Fruit fly (Drosophila melanogaster) S2 (cell line): ENCODE measurements around the gene GlcAT-I.
A peak's percentile ranks its signal among the peaks of the same experiment; 100 is the strongest.

Experiments used
- CG8478 ChIP-seq: fragments of >200 bp; optimal IDR thresholded peaks from 2 replicates; lab custom pipeline; 2018
- CTCF ChIP-seq, 2 experiments: fragments of >200 bp; optimal IDR thresholded peaks; 2 replicates each; lab custom pipeline; 2018

GlcAT-I gene

dm6 chrX:4131049-4131629 is at the start of gene GlcAT-I:
Gene GlcAT-I (plus strand): TSS chrX:4131211.
- TF ChIP-seq CG8478 (lab: Kevin White, UChicago), result no peak
- no peak for TF ChIP-seq CTCF (optimal IDR thresholded peaks at IDR 0.05; lab: Kevin White, UChicago)

- TF ChIP-seq CTCF (optimal IDR thresholded peaks at IDR 0.05; lab: Kevin White, UChicago), result no peak
- no peak for TF ChIP-seq CG8478 (lab: Kevin White, UChicago)
Measured at dm6 chrX:4089012-4089649, 41.9 kb upstream of the GlcAT-I start.

dm6 chrX:4100824-4101368 is 30.1 kb upstream of the GlcAT-I start, which contains the start of the genes Cmtr1 and CG15375:
Gene Cmtr1 (minus strand): TSS chrX:4101031.
Gene CG15375 (plus strand): TSS chrX:4101318.
- TF ChIP-seq CG8478 (lab: Kevin White, UChicago) (no peak), CTCF (optimal IDR thresholded peaks at IDR 0.05; lab: Kevin White, UChicago) (no peak)

dm6 chrX:4104132-4104531 is 26.9 kb upstream of the GlcAT-I start, which contains the start of the genes Xpac and brn:
Gene Xpac (minus strand): TSS chrX:4104197.
Gene brn (plus strand): TSS chrX:4104342.
- TF ChIP-seq CTCF (optimal IDR thresholded peaks at IDR 0.05; lab: Kevin White, UChicago), result no peak
- TF ChIP-seq CG8478 (lab: Kevin White, UChicago), result no peak

dm6 chrX:4105830-4106233 is 25.2 kb upstream of the GlcAT-I start, which contains the start of gene cib:
Gene cib (plus strand): TSS chrX:4106113.
- TF ChIP-seq CTCF (optimal IDR thresholded peaks at IDR 0.05; lab: Kevin White, UChicago), result peak; percentile 75 to 79
- no peak for TF ChIP-seq CG8478 (lab: Kevin White, UChicago)

dm6 chrX:4106240-4106639 is 24.8 kb upstream of the GlcAT-I start:
- TF ChIP-seq CTCF (optimal IDR thresholded peaks at IDR 0.05; lab: Kevin White, UChicago), result no peak
- TF ChIP-seq CG8478 (lab: Kevin White, UChicago), result no peak

dm6 chrX:4106756-4107155 is 24.3 kb upstream of the GlcAT-I start:
- TF ChIP-seq CG8478 (lab: Kevin White, UChicago) (no peak), CTCF (optimal IDR thresholded peaks at IDR 0.05; lab: Kevin White, UChicago) (no peak)

dm6 chrX:4107261-4108113 is 23.5 kb upstream of the GlcAT-I start:
- no peak for TF ChIP-seq CTCF (optimal IDR thresholded peaks at IDR 0.05; lab: Kevin White, UChicago)

- TF ChIP-seq CG8478 (lab: Kevin White, UChicago) (no peak), CTCF (optimal IDR thresholded peaks at IDR 0.05; lab: Kevin White, UChicago) (no peak)
Measured at dm6 chrX:4108114-4108439, 22.9 kb upstream of the GlcAT-I start.

- TF ChIP-seq CTCF (optimal IDR thresholded peaks at IDR 0.05; lab: Kevin White, UChicago) (peak in 1 of 2 experiments; percentile 25), CG8478 (lab: Kevin White, UChicago) (no peak)
Measured at dm6 chrX:4108612-4109173, 22.3 kb upstream of the GlcAT-I start.

dm6 chrX:4113698-4114216 is 17.3 kb upstream of the GlcAT-I start, which contains the start of the genes dgt4 and Nsun2:
Gene dgt4 (plus strand): TSS chrX:4113701.
Gene Nsun2 (minus strand): TSS chrX:4113734.
- TF ChIP-seq CTCF (optimal IDR thresholded peaks at IDR 0.05; lab: Kevin White, UChicago), result no peak
- TF ChIP-seq CG8478 (lab: Kevin White, UChicago), result no peak

- TF ChIP-seq CG8478 (lab: Kevin White, UChicago) (no peak), CTCF (optimal IDR thresholded peaks at IDR 0.05; lab: Kevin White, UChicago) (peak in 1 of 2 experiments; percentile 29)
Measured at dm6 chrX:4116834-4117736, 13.9 kb upstream of the GlcAT-I start, which contains the start of the genes tyf and Tip60. Gene tyf (plus strand): TSS chrX:4117020. Gene Tip60 (minus strand): TSS chrX:4117487.

dm6 chrX:4119582-4119981 is 11.4 kb upstream of the GlcAT-I start:
- TF ChIP-seq CG8478 (lab: Kevin White, UChicago), result no peak
- no peak for TF ChIP-seq CTCF (optimal IDR thresholded peaks at IDR 0.05; lab: Kevin White, UChicago)
